Fruit fly (Drosophila melanogaster): ENCODE measurements around the gene inaF-C.

inaF-C gene

dm6 chrX:11678539-11679040, 53.0 kb downstream of the inaF-C start, which contains the start of the genes Vlet and bif (continued):
- peak; percentile 57 for TF ChIP-seq zfh2 (GFP tag; optimal IDR thresholded peaks at IDR 0.05)
- TF ChIP-seq CG10462 (GFP tag; optimal IDR thresholded peaks at IDR 0.05) = peak; percentile 44
- no peak for TF ChIP-seq ara (GFP tag; IDR thresholded peaks at IDR 0.05)
- TF ChIP-seq tna (GFP tag; IDR thresholded peaks at IDR 0.05; ENCODE audit: partially characterized antibody) = no peak
- no peak for TF ChIP-seq Drgx (GFP tag; IDR thresholded peaks at IDR 0.05)
- peak; percentile 76 for TF ChIP-seq row (GFP tag; IDR thresholded peaks at IDR 0.05)
- TF ChIP-seq Meics (GFP tag; optimal IDR thresholded peaks at IDR 0.05) = peak; percentile 76
- peak; percentile 45; the same call in 2 of the 3 replicates for TF ChIP-seq dysf (GFP tag; IDR thresholded peaks at IDR 0.05)
- TF ChIP-seq CG7987 (GFP tag; optimal IDR thresholded peaks at IDR 0.05) = no peak
- peak; percentile 69 for TF ChIP-seq CG17829 (tag; optimal IDR thresholded peaks at IDR 0.05)
- peak; percentile 44 for TF ChIP-seq twi (tag; optimal IDR thresholded peaks at IDR 0.05)
- TF ChIP-seq Mad (GFP tag; optimal IDR thresholded peaks at IDR 0.05) = no peak
- TF ChIP-seq CG2875 (GFP tag; optimal IDR thresholded peaks at IDR 0.05) = no peak
- no peak for TF ChIP-seq en (GFP tag; optimal IDR thresholded peaks at IDR 0.05)
- TF ChIP-seq crp (GFP tag; optimal IDR thresholded peaks at IDR 0.05) = no peak
- TF ChIP-seq fd64A (GFP tag; optimal IDR thresholded peaks at IDR 0.05) = no peak
- TF ChIP-seq Camta (GFP tag; optimal IDR thresholded peaks at IDR 0.05) = peak; percentile 20
- TF ChIP-seq CHES-1-like (GFP tag; optimal IDR thresholded peaks at IDR 0.05) = no peak
- TF ChIP-seq nom (GFP tag; optimal IDR thresholded peaks at IDR 0.05) = no peak
- peak; percentile 48 for TF ChIP-seq stwl (tag; optimal IDR thresholded peaks at IDR 0.05)
- TF ChIP-seq CG1792 (GFP tag; optimal IDR thresholded peaks at IDR 0.05) = peak; percentile 7
- TF ChIP-seq esg (GFP tag; conservative IDR thresholded peaks at IDR 0.05) = peak; percentile 60
- TF ChIP-seq CG2199 (GFP tag; IDR thresholded peaks at IDR 0.05) = no peak
- TF ChIP-seq CG12219 (GFP tag; optimal IDR thresholded peaks at IDR 0.05) = no peak
- peak; percentile 31 for TF ChIP-seq CG8281 (tag; optimal IDR thresholded peaks at IDR 0.05)
- no peak for TF ChIP-seq sd (tag; optimal IDR thresholded peaks at IDR 0.05)
- no peak for TF ChIP-seq gce (GFP tag; IDR thresholded peaks at IDR 0.05)
- no peak for TF ChIP-seq HLHmδ (GFP tag; optimal IDR thresholded peaks at IDR 0.05)
- peak; percentile 25 for TF ChIP-seq nerfin-1 (tag; optimal IDR thresholded peaks at IDR 0.05)
- TF ChIP-seq Abd-B (GFP tag; optimal IDR thresholded peaks at IDR 0.05) = peak; percentile 69
- TF ChIP-seq nmo (GFP tag; optimal IDR thresholded peaks at IDR 0.05) = peak; percentile 80
- peak; percentile 18 for TF ChIP-seq CG17186 (GFP tag; optimal IDR thresholded peaks at IDR 0.05)
- peak; percentile 57 for TF ChIP-seq B-H2 (GFP tag; optimal IDR thresholded peaks at IDR 0.05)
- TF ChIP-seq CG43689 (GFP tag; IDR thresholded peaks at IDR 0.05) = no peak
- peak; percentile 39 for TF ChIP-seq pho (GFP tag; optimal IDR thresholded peaks at IDR 0.05)
- TF ChIP-seq Hr78 (GFP tag; optimal IDR thresholded peaks at IDR 0.05) = no peak
- peak; percentile 50 for TF ChIP-seq Dp (GFP tag; optimal IDR thresholded peaks at IDR 0.05)
- peak; percentile 40 for TF ChIP-seq Dek (tag; optimal IDR thresholded peaks at IDR 0.05)
- peak; percentile 62 for TF ChIP-seq CG4328 (GFP tag; optimal IDR thresholded peaks at IDR 0.05)
- peak; percentile 53 for TF ChIP-seq H2.0 (GFP tag; IDR thresholded peaks at IDR 0.05)
- peak; percentile 73 for TF ChIP-seq CG3847 (GFP tag; IDR thresholded peaks at IDR 0.05)
- no peak for TF ChIP-seq abd-A (tag; optimal IDR thresholded peaks at IDR 0.05)
- peak; percentile 47 for TF ChIP-seq CG30020 (tag; optimal IDR thresholded peaks at IDR 0.05)
- peak; percentile 76 for TF ChIP-seq CG10267 (tag; optimal IDR thresholded peaks at IDR 0.05)
- peak; percentile 15 for TF ChIP-seq wek (GFP tag; optimal IDR thresholded peaks at IDR 0.05)
- TF ChIP-seq Side (GFP tag; optimal IDR thresholded peaks at IDR 0.05) = peak; percentile 18
- no peak for TF ChIP-seq nau (GFP tag; optimal IDR thresholded peaks at IDR 0.05)
- TF ChIP-seq kay (GFP tag; optimal IDR thresholded peaks at IDR 0.05) = peak; percentile 33
- TF ChIP-seq scrt (GFP tag; optimal IDR thresholded peaks at IDR 0.05) = no peak
- TF ChIP-seq H15 (GFP tag; IDR thresholded peaks at IDR 0.05) = no peak; the same call in 2 of the 3 replicates
